Worm (Caenorhabditis elegans) whole organism, L4/young adult: ENCODE measurements around the gene C49C3.10.

Experiments
- W03F9.2 ChIP-seq: fragments of 150-350 bp; optimal IDR thresholded peaks from 2 replicates; lab custom pipeline; 2014; ENCODE audit warnings: missing biosample characterization, missing genetic modification characterization
- dao-5 ChIP-seq: sonication (generic microtip); optimal IDR thresholded peaks from 2 replicates; lab custom pipeline; 2016; ENCODE audit warnings: missing genotype, missing genetic modification characterization, moderate library complexity, missing compliant biosample characterization
- him-1 ChIP-seq: sonication (generic microtip); optimal IDR thresholded peaks from 2 replicates; lab custom pipeline; 2016; ENCODE audit warnings: missing genotype, missing genetic modification reagents, missing genetic modification characterization, missing compliant biosample characterization

ce11 chrIV:17368292-17368691 is 29.5 kb upstream of the C49C3.10 start, which contains the start of gene trh-1:
- TF ChIP-seq him-1 (tag; lab: Kevin White, UChicago), result no peak
- TF ChIP-seq dao-5 (tag; lab: Kevin White, UChicago), result no peak
- no peak for TF ChIP-seq W03F9.2 (tag; lab: Kevin White, UChicago)
